Worm (Caenorhabditis elegans) whole organism, L4/young adult: ENCODE measurements around the gene B0001.3.

Experiments
- W03F9.2 ChIP-seq: fragments of 150-350 bp; optimal IDR thresholded peaks from 2 replicates; lab custom pipeline; 2014; ENCODE audit warnings: missing biosample characterization, missing genetic modification characterization
- dao-5 ChIP-seq: sonication (generic microtip); optimal IDR thresholded peaks from 2 replicates; lab custom pipeline; 2016; ENCODE audit warnings: missing genotype, missing genetic modification characterization, moderate library complexity, missing compliant biosample characterization
- him-1 ChIP-seq: sonication (generic microtip); optimal IDR thresholded peaks from 2 replicates; lab custom pipeline; 2016; ENCODE audit warnings: missing genotype, missing genetic modification reagents, missing genetic modification characterization, missing compliant biosample characterization

ce11 chrIV:12111477-12111876 lies 34.1 kb downstream of the B0001.3 start, which contains the start of gene dlc-2:
- no peak for TF ChIP-seq dao-5 (tag; lab: Kevin White, UChicago)
- TF ChIP-seq W03F9.2 (tag; lab: Kevin White, UChicago), result no peak
- TF ChIP-seq him-1 (tag; lab: Kevin White, UChicago), result no peak
